Fruit fly (Drosophila melanogaster) whole organism, embryonic: ENCODE results near the gene CG4730.
A peak's percentile ranks its signal among the peaks of the same experiment; 100 is the strongest.

Experiments
- Adf1 ChIP-seq: fragments of 200-800 bp; sonication (Bioruptor generic); IDR thresholded peaks from 2 replicates; pipeline ENCODE4 v1.3.6; 2022; ENCODE audit warnings: missing biosample characterization, missing genetic modification characterization
- Blimp-1 ChIP-seq: fragments of 200-800 bp; sonication (Bioruptor generic); optimal IDR thresholded peaks from 3 replicates; lab custom pipeline; 2018; ENCODE audit warnings: missing biosample characterization, missing genetic modification characterization, mild to moderate bottlenecking, moderate library complexity, missing genetic modification reagents
- CG10366 ChIP-seq: fragments of 200-800 bp; sonication (Bioruptor generic); IDR thresholded peaks from 2 replicates; pipeline ENCODE4 v1.3.6; 2022; ENCODE audit warnings: missing biosample characterization, missing genetic modification characterization
- CG10979 ChIP-seq: fragments of 200-800 bp; sonication (Bioruptor generic); optimal IDR thresholded peaks from 2 replicates; lab custom pipeline; 2018; ENCODE audit warnings: missing biosample characterization, mild to moderate bottlenecking, missing genetic modification characterization, moderate library complexity
- CG11085 ChIP-seq: fragments of 200-800 bp; sonication (Bioruptor generic); IDR thresholded peaks from 2 replicates; pipeline ENCODE4 v1.3.6; 2022; ENCODE audit warnings: missing biosample characterization, missing genetic modification characterization
- CG11695 ChIP-seq: fragments of 200-800 bp; sonication (Bioruptor generic); IDR thresholded peaks from 3 replicates; pipeline ENCODE4 v1.3.6; 2022; ENCODE audit warnings: missing biosample characterization, missing genetic modification characterization
- CG13287 ChIP-seq: fragments of 200-800 bp; sonication (Bioruptor generic); IDR thresholded peaks from 2 replicates; pipeline ENCODE4 v1.3.6; 2022; ENCODE audit warnings: missing biosample characterization, missing genetic modification characterization; ENCODE audit not compliant: partially characterized antibody
- CG14441 ChIP-seq: fragments of 200-800 bp; sonication (Bioruptor generic); IDR thresholded peaks from 2 replicates; pipeline ENCODE4 v1.3.6; 2022; ENCODE audit warnings: missing biosample characterization, missing genetic modification characterization
- CG14860 ChIP-seq: fragments of 200-800 bp; sonication (Bioruptor generic); IDR thresholded peaks from 3 replicates; pipeline ENCODE4 v1.3.6; 2022; ENCODE audit warnings: missing biosample characterization, missing genetic modification characterization; ENCODE audit not compliant: partially characterized antibody
- CG4282 ChIP-seq: fragments of 200-800 bp; sonication (Bioruptor generic); optimal IDR thresholded peaks from 2 replicates; lab custom pipeline; 2016; ENCODE audit warnings: missing biosample characterization, missing genetic modification characterization
- CG43689 ChIP-seq: fragments of 200-800 bp; sonication (Bioruptor generic); IDR thresholded peaks from 2 replicates; pipeline ENCODE4 v1.3.6; 2022; ENCODE audit warnings: missing biosample characterization, missing genetic modification characterization
- CG5245 ChIP-seq: fragments of 200-800 bp; sonication (Bioruptor generic); optimal IDR thresholded peaks from 3 replicates; lab custom pipeline; 2016; ENCODE audit warnings: missing biosample characterization, missing genetic modification characterization
- CG6683 ChIP-seq: fragments of 200-800 bp; sonication (Bioruptor generic); optimal IDR thresholded peaks from 2 replicates; lab custom pipeline; 2017; ENCODE audit warnings: missing biosample characterization, mild to moderate bottlenecking, missing genetic modification characterization, missing genetic modification reagents
- CG6765 ChIP-seq: fragments of 200-800 bp; sonication (Bioruptor generic); optimal IDR thresholded peaks from 3 replicates; lab custom pipeline; 2017; ENCODE audit warnings: missing biosample characterization, mild to moderate bottlenecking, missing genetic modification characterization
- CG9437 ChIP-seq: fragments of 200-800 bp; sonication (Bioruptor generic); optimal IDR thresholded peaks from 2 replicates; lab custom pipeline; 2018; ENCODE audit warnings: missing biosample characterization, mild to moderate bottlenecking, missing genetic modification characterization
- D19A ChIP-seq: fragments of 200-800 bp; optimal IDR thresholded peaks from 3 replicates; lab custom pipeline; 2019; ENCODE audit warnings: missing biosample characterization, mild to moderate bottlenecking, missing genetic modification characterization, moderate library complexity
- Dip3 ChIP-seq: fragments of 200-800 bp; sonication (Bioruptor generic); optimal IDR thresholded peaks from 3 replicates; lab custom pipeline; 2016; ENCODE audit warnings: missing biosample characterization, missing genetic modification characterization
- Fer1 ChIP-seq: fragments of 200-800 bp; sonication (Bioruptor generic); optimal IDR thresholded peaks from 2 replicates; lab custom pipeline; 2017; ENCODE audit warnings: missing biosample characterization, mild to moderate bottlenecking, missing genetic modification characterization
- Fer3 ChIP-seq: fragments of 200-800 bp; sonication (Bioruptor generic); optimal IDR thresholded peaks from 2 replicates; lab custom pipeline; 2018; ENCODE audit warnings: missing biosample characterization, mild to moderate bottlenecking, missing genetic modification characterization, moderate library complexity
- H2.0 ChIP-seq: fragments of 200-800 bp; sonication (Bioruptor generic); IDR thresholded peaks from 2 replicates; pipeline ENCODE4 v1.3.6; 2022; ENCODE audit warnings: missing biosample characterization, missing genetic modification characterization
- Opbp ChIP-seq: fragments of 200-800 bp; sonication (Bioruptor generic); IDR thresholded peaks from 3 replicates; pipeline ENCODE4 v1.3.6; 2022; ENCODE audit warnings: missing biosample characterization, missing genetic modification characterization; ENCODE audit not compliant: partially characterized antibody
- Pdp1 ChIP-seq, 2 experiments: fragments of 200-800 bp; sonication (Bioruptor generic); optimal IDR thresholded peaks; 3 replicates each; lab custom pipeline; 2016; ENCODE audit warnings: missing biosample characterization in 2 of 2, missing genetic modification characterization in 2 of 2, mild to moderate bottlenecking in 1 of 2, moderate library complexity in 1 of 2
- Poxn ChIP-seq: fragments of 200-800 bp; sonication (Bioruptor generic); IDR thresholded peaks from 2 replicates; pipeline ENCODE4 v1.3.6; 2022; ENCODE audit warnings: missing biosample characterization, missing genetic modification characterization
- Ssrp ChIP-seq: fragments of 200-800 bp; sonication (Bioruptor generic); optimal IDR thresholded peaks from 2 replicates; lab custom pipeline; 2018; ENCODE audit warnings: missing biosample characterization, mild to moderate bottlenecking, missing genetic modification characterization, moderate library complexity
- Xbp1 ChIP-seq: fragments of 200-800 bp; sonication (Bioruptor generic); optimal IDR thresholded peaks from 3 replicates; lab custom pipeline; 2016; ENCODE audit warnings: missing biosample characterization, mild to moderate bottlenecking, missing genetic modification characterization
- ap ChIP-seq: fragments of 200-800 bp; sonication (Bioruptor generic); IDR thresholded peaks from 2 replicates; pipeline ENCODE4 v1.3.6; 2022; ENCODE audit warnings: missing biosample characterization, missing genetic modification characterization
- ash1 ChIP-seq: fragments of 200-800 bp; sonication (Bioruptor generic); optimal IDR thresholded peaks from 2 replicates; lab custom pipeline; 2018; ENCODE audit warnings: missing biosample characterization, mild to moderate bottlenecking, missing genetic modification characterization
- bowl ChIP-seq: fragments of 200-800 bp; sonication (Bioruptor generic); IDR thresholded peaks from 2 replicates; pipeline ENCODE4 v1.3.6; 2022; ENCODE audit warnings: missing biosample characterization, missing genetic modification characterization
- crc ChIP-seq: fragments of 200-800 bp; sonication (Bioruptor generic); optimal IDR thresholded peaks from 2 replicates; lab custom pipeline; 2016; ENCODE audit warnings: missing biosample characterization, missing genetic modification characterization
- dan ChIP-seq: fragments of 200-800 bp; sonication (Bioruptor generic); IDR thresholded peaks from 2 replicates; pipeline ENCODE4 v1.3.6; 2022; ENCODE audit warnings: missing biosample characterization, missing genetic modification characterization
- en ChIP-seq: fragments of 200-800 bp; sonication (Bioruptor generic); optimal IDR thresholded peaks from 2 replicates; lab custom pipeline; 2016; ENCODE audit warnings: missing biosample characterization, missing genetic modification characterization
- fd64A ChIP-seq: fragments of 200-800 bp; sonication (Bioruptor generic); optimal IDR thresholded peaks from 3 replicates; lab custom pipeline; 2018; ENCODE audit warnings: missing biosample characterization, mild to moderate bottlenecking, missing genetic modification characterization
- gem ChIP-seq: fragments of 200-800 bp; sonication (Bioruptor generic); optimal IDR thresholded peaks from 2 replicates; lab custom pipeline; 2019; ENCODE audit warnings: missing biosample characterization, mild to moderate bottlenecking, missing genetic modification characterization, moderate library complexity
- hb ChIP-seq: fragments of 200-800 bp; sonication (Bioruptor generic); IDR thresholded peaks from 3 replicates; pipeline ENCODE4 v1.3.6; 2022; ENCODE audit warnings: missing biosample characterization, missing genetic modification characterization; ENCODE audit not compliant: partially characterized antibody
- ind ChIP-seq: fragments of 200-800 bp; sonication (Bioruptor generic); optimal IDR thresholded peaks from 3 replicates; lab custom pipeline; 2016; ENCODE audit warnings: missing biosample characterization, missing genetic modification characterization
- insv ChIP-seq, 2 experiments: fragments of 200-800 bp; sonication (Bioruptor generic); optimal IDR thresholded peaks; 3 replicates each; lab custom pipeline; 2016 to 2018; ENCODE audit warnings: missing biosample characterization in 2 of 2, missing genetic modification characterization in 2 of 2
- jing ChIP-seq: fragments of 200-800 bp; sonication (Bioruptor generic); optimal IDR thresholded peaks from 2 replicates; lab custom pipeline; 2018; ENCODE audit warnings: missing biosample characterization, mild to moderate bottlenecking, missing genetic modification characterization
- jumu ChIP-seq: fragments of 200-800 bp; sonication (Bioruptor generic); optimal IDR thresholded peaks from 3 replicates; lab custom pipeline; 2016; ENCODE audit warnings: missing biosample characterization, missing genetic modification characterization
- lmd ChIP-seq: fragments of 200-800 bp; sonication (Bioruptor generic); IDR thresholded peaks from 2 replicates; pipeline ENCODE4 v1.3.6; 2022; ENCODE audit warnings: missing biosample characterization, missing genetic modification characterization
- nmo ChIP-seq: fragments of 200-800 bp; sonication (Bioruptor generic); optimal IDR thresholded peaks from 2 replicates; lab custom pipeline; 2018; ENCODE audit warnings: missing biosample characterization, mild to moderate bottlenecking, missing genetic modification characterization, moderate library complexity
- odd ChIP-seq: fragments of 200-800 bp; sonication (Bioruptor generic); optimal IDR thresholded peaks from 2 replicates; lab custom pipeline; 2017; ENCODE audit warnings: missing biosample characterization, mild to moderate bottlenecking, missing genetic modification characterization
- onecut ChIP-seq: fragments of 200-800 bp; sonication (Bioruptor generic); IDR thresholded peaks from 2 replicates; pipeline ENCODE4 v1.3.6; 2022; ENCODE audit warnings: missing biosample characterization, missing genetic modification characterization
- otp ChIP-seq: fragments of 200-800 bp; sonication (Bioruptor generic); IDR thresholded peaks from 3 replicates; pipeline ENCODE4, ENCODE4 v1.3.6; 2022; ENCODE audit warnings: missing biosample characterization, missing genetic modification characterization
- phol ChIP-seq: fragments of 200-800 bp; sonication (Bioruptor generic); optimal IDR thresholded peaks from 3 replicates; lab custom pipeline; 2018; ENCODE audit warnings: missing biosample characterization, mild to moderate bottlenecking, missing genetic modification characterization, moderate library complexity
- run ChIP-seq: fragments of 200-800 bp; sonication (Bioruptor generic); optimal IDR thresholded peaks from 3 replicates; lab custom pipeline; 2018; ENCODE audit warnings: missing biosample characterization, mild to moderate bottlenecking, missing genetic modification characterization
- tap ChIP-seq: fragments of 200-800 bp; optimal IDR thresholded peaks from 3 replicates; lab custom pipeline; 2019; ENCODE audit warnings: missing biosample characterization, mild to moderate bottlenecking, missing genetic modification characterization, moderate library complexity
- ttk ChIP-seq: fragments of 200-800 bp; sonication (Bioruptor generic); IDR thresholded peaks from 2 replicates; pipeline ENCODE4 v2.1.2; 2022; ENCODE audit warnings: missing biosample characterization, missing genetic modification characterization
- tup ChIP-seq: fragments of 200-800 bp; sonication (Bioruptor generic); optimal IDR thresholded peaks from 2 replicates; lab custom pipeline; 2016; ENCODE audit warnings: missing biosample characterization, mild to moderate bottlenecking, missing genetic modification characterization, moderate library complexity
- unc-4 ChIP-seq: fragments of 200-800 bp; sonication (Bioruptor generic); IDR thresholded peaks from 2 replicates; pipeline ENCODE4 v1.3.6; 2022; ENCODE audit warnings: missing biosample characterization, missing genetic modification characterization; ENCODE audit not compliant: partially characterized antibody
- wek ChIP-seq: fragments of 200-800 bp; sonication (Bioruptor generic); optimal IDR thresholded peaks from 3 replicates; lab custom pipeline; 2018; ENCODE audit warnings: missing biosample characterization, mild to moderate bottlenecking, missing genetic modification characterization, moderate library complexity

Gene CG4730

dm6 chr3R:25631079-25631478 lies 47.4 kb downstream of the CG4730 start (continued):
- TF ChIP-seq H2.0 (GFP tag; lab: Robert Waterston, UW) (peak; percentile 70), Xbp1 (GFP tag; lab: Kevin White, UChicago) (peak; percentile 77), Pdp1 (GFP tag; optimal IDR thresholded peaks at IDR 0.05; lab: Kevin White, UChicago) (peak; percentile 56 to 60), CG11085 (GFP tag; lab: Robert Waterston, UW) (peak; percentile 44; the same call in 1 of the 2 replicates), nmo (GFP tag; lab: Kevin White, UChicago) (peak; percentile 58), CG14441 (peak; percentile 74), phol (tag; lab: Kevin White, UChicago) (peak; percentile 64), CG10979 (tag; lab: Kevin White, UChicago) (peak; percentile 72), CG6683 (no peak), D19A (tag; lab: Kevin White, UChicago) (peak; percentile 58), unc-4 (GFP tag; lab: Robert Waterston, UW) (no peak), tup (peak; percentile 21), CG14860 (no peak), run (peak; percentile 48), Fer1 (GFP tag; lab: Kevin White, UChicago) (peak; percentile 80), Dip3 (peak; percentile 32), ttk (peak; percentile 76), CG9437 (peak; percentile 47), ap (peak; percentile 29; the same call in 1 of the 2 replicates), ash1 (GFP tag; lab: Kevin White, UChicago) (no peak), hb (GFP tag; lab: Robert Waterston, UW) (no peak), jing (peak; percentile 53), insv (GFP tag; optimal IDR thresholded peaks at IDR 0.05; lab: Kevin White, UChicago) (no peak), wek (GFP tag; lab: Kevin White, UChicago) (no peak), gem (tag; lab: Kevin White, UChicago) (peak; percentile 79), Ssrp (tag; lab: Kevin White, UChicago) (peak; percentile 57), ind (GFP tag; lab: Kevin White, UChicago) (peak; percentile 66), Opbp (GFP tag; lab: Robert Waterston, UW) (no peak), lmd (GFP tag; lab: Robert Waterston, UW) (peak; percentile 80), CG4282 (no peak), Fer3 (peak; percentile 70), otp (GFP tag; lab: Robert Waterston, UW) (peak; percentile 49; the same call in 1 of the 3 replicates), en (peak; percentile 28), CG43689 (no peak), CG10366 (GFP tag; lab: Robert Waterston, UW) (peak; percentile 77), Blimp-1 (GFP tag; lab: Kevin White, UChicago) (peak; percentile 66), odd (GFP tag; lab: Kevin White, UChicago) (no peak), dan (GFP tag; lab: Robert Waterston, UW) (no peak), crc (GFP tag; lab: Kevin White, UChicago) (peak; percentile 56), CG5245 (GFP tag; lab: Kevin White, UChicago) (peak; percentile 48), Poxn (GFP tag; lab: Robert Waterston, UW) (peak; percentile 54; the same call in 1 of the 2 replicates), Adf1 (GFP tag; lab: Robert Waterston, UW) (peak; percentile 31; the same call in 1 of the 2 replicates), CG13287 (no peak), fd64A (peak; percentile 13), CG6765 (GFP tag; lab: Kevin White, UChicago) (peak; percentile 48), tap (tag; lab: Kevin White, UChicago) (peak; percentile 55), jumu (GFP tag; lab: Kevin White, UChicago) (peak; percentile 64), onecut (GFP tag; lab: Robert Waterston, UW) (peak; percentile 60), bowl (no peak), CG11695 (GFP tag; lab: Robert Waterston, UW) (peak; percentile 56; the same call in 2 of the 3 replicates)
